Worm (Caenorhabditis elegans) whole organism, young adult: Measurements from ENCODE around the gene best-18.
A peak's percentile ranks its signal among the peaks of the same experiment; 100 is the strongest.

Source experiments
- B0035.1 ChIP-seq: sonication (generic microtip); optimal IDR thresholded peaks from 2 replicates; lab custom pipeline; 2016; ENCODE audit warnings: missing genetic modification characterization, mild to moderate bottlenecking, missing compliant biosample characterization, missing genotype, missing genetic modification reagents
- C06A6.2 ChIP-seq: fragments of 200-800 bp; sonication (Bioruptor generic); conservative IDR thresholded peaks from 2 replicates; pipeline ENCODE4 v1.3.6; 2022; ENCODE audit warnings: missing genetic modification characterization, missing compliant biosample characterization
- D2030.7 ChIP-seq: fragments of 200-800 bp; sonication (Bioruptor generic); IDR thresholded peaks from 2 replicates; pipeline ENCODE4 v1.3.6; 2022; ENCODE audit warnings: missing genetic modification reagents, missing genetic modification characterization, missing compliant biosample characterization
- F23B12.7 ChIP-seq: sonication (generic microtip); optimal IDR thresholded peaks from 2 replicates; lab custom pipeline; 2017; ENCODE audit warnings: missing genetic modification characterization, mild to moderate bottlenecking, missing compliant biosample characterization, antibody characterized with exemption, moderate library complexity; ENCODE audit not compliant: insufficient read depth
- F33H1.4 ChIP-seq: fragments of 200-800 bp; sonication (Bioruptor generic); IDR thresholded peaks from 2 replicates; pipeline ENCODE4 v1.3.6; 2022; ENCODE audit warnings: missing genetic modification reagents, missing genetic modification characterization, missing compliant biosample characterization
- F39B2.1 ChIP-seq: fragments of 200-800 bp; sonication (Bioruptor generic); IDR thresholded peaks from 2 replicates; pipeline ENCODE4 v1.3.6; 2022; ENCODE audit warnings: missing genetic modification reagents, missing genetic modification characterization, missing compliant biosample characterization
- F55B11.4 ChIP-seq: sonication (generic microtip); optimal IDR thresholded peaks from 2 replicates; lab custom pipeline; 2016; ENCODE audit warnings: missing compliant biosample characterization, missing genetic modification characterization, borderline replicate concordance; ENCODE audit not compliant: insufficient read depth
- F57A8.1 ChIP-seq: fragments of 200-800 bp; sonication (Bioruptor generic); optimal IDR thresholded peaks from 2 replicates; lab custom pipeline; 2018; ENCODE audit warnings: mild to moderate bottlenecking, missing genetic modification characterization, moderate library complexity, missing compliant biosample characterization
- T26A5.8 ChIP-seq: sonication (generic microtip); optimal IDR thresholded peaks from 2 replicates; lab custom pipeline; 2016; ENCODE audit warnings: missing genetic modification characterization, missing compliant biosample characterization
- Y79H2A.3 ChIP-seq: fragments of 200-800 bp; sonication (Bioruptor generic); conservative IDR thresholded peaks from 2 replicates; pipeline ENCODE4 v1.3.6; 2022; ENCODE audit warnings: missing genetic modification reagents, missing genetic modification characterization, missing compliant biosample characterization
- ZK185.1 ChIP-seq: sonication (generic microtip); optimal IDR thresholded peaks from 2 replicates; lab custom pipeline; 2016; ENCODE audit warnings: mild to moderate bottlenecking, missing genetic modification characterization, missing compliant biosample characterization; ENCODE audit not compliant: poor library complexity, severe bottlenecking
- akir-1 ChIP-seq: fragments of 200-800 bp; sonication (Bioruptor generic); optimal IDR thresholded peaks from 2 replicates; lab custom pipeline; 2018; ENCODE audit warnings: mild to moderate bottlenecking, missing genetic modification characterization, moderate library complexity, missing compliant biosample characterization
- ama-1 ChIP-seq, 3 experiments: fragments of 150-350 bp in 1 of 3; sonication (generic microtip) in 2 of 3; optimal IDR thresholded peaks; 2 replicates each; lab custom pipeline; 2014 to 2018; ENCODE audit warnings: missing biosample characterization in 2 of 3, missing genetic modification characterization in 2 of 3, missing genetic modification reagents in 2 of 3
- aptf-3 ChIP-seq: fragments of 200-800 bp; sonication (Bioruptor generic); IDR thresholded peaks from 2 replicates; pipeline ENCODE4 v1.3.6; 2022; ENCODE audit warnings: missing genetic modification characterization, missing compliant biosample characterization
- atf-7 ChIP-seq: sonication (generic microtip); optimal IDR thresholded peaks from 2 replicates; lab custom pipeline; 2017; ENCODE audit warnings: mild to moderate bottlenecking, missing genetic modification characterization, missing compliant biosample characterization
- athp-1 ChIP-seq: sonication (generic microtip); optimal IDR thresholded peaks from 2 replicates; lab custom pipeline; 2017; ENCODE audit warnings: mild to moderate bottlenecking, missing genetic modification characterization, missing compliant biosample characterization
- attf-5 ChIP-seq: fragments of 200-800 bp; sonication (Bioruptor generic); optimal IDR thresholded peaks from 2 replicates; lab custom pipeline; 2018; ENCODE audit warnings: mild to moderate bottlenecking, missing genetic modification characterization, missing compliant biosample characterization
- attf-6 ChIP-seq: fragments of 200-800 bp; sonication (Bioruptor generic); IDR thresholded peaks from 2 replicates; pipeline ENCODE4 v1.3.6; 2022; ENCODE audit warnings: missing genetic modification reagents, missing genetic modification characterization, missing compliant biosample characterization
- cebp-2 ChIP-seq: fragments of 200-800 bp; sonication (Bioruptor generic); IDR thresholded peaks from 2 replicates; pipeline ENCODE4 v1.3.6; 2022; ENCODE audit warnings: missing genetic modification characterization, missing compliant biosample characterization
- ceh-79 ChIP-seq: sonication (generic microtip); optimal IDR thresholded peaks from 2 replicates; lab custom pipeline; 2017; ENCODE audit warnings: mild to moderate bottlenecking, missing genetic modification characterization, missing compliant biosample characterization
- dpff-1 ChIP-seq: sonication (generic microtip); optimal IDR thresholded peaks from 2 replicates; lab custom pipeline; 2017; ENCODE audit warnings: mild to moderate bottlenecking, missing genetic modification characterization, missing compliant biosample characterization
- egl-18 ChIP-seq: fragments of 200-800 bp; sonication (Bioruptor generic); IDR thresholded peaks from 2 replicates; pipeline ENCODE4 v1.3.6; 2022; ENCODE audit warnings: missing genetic modification reagents, missing genetic modification characterization, missing compliant biosample characterization
- ekl-4 ChIP-seq: fragments of 200-800 bp; sonication (Bioruptor generic); IDR thresholded peaks from 2 replicates; pipeline ENCODE4 v1.3.6; 2022; ENCODE audit warnings: missing genetic modification reagents, missing genetic modification characterization, missing compliant biosample characterization
- gei-17 ChIP-seq: fragments of 200-800 bp; sonication (Bioruptor generic); optimal IDR thresholded peaks from 2 replicates; lab custom pipeline; 2018; ENCODE audit warnings: mild to moderate bottlenecking, missing genetic modification characterization, missing compliant biosample characterization
- hlh-12 ChIP-seq: sonication (generic microtip); optimal IDR thresholded peaks from 2 replicates; lab custom pipeline; 2016; ENCODE audit warnings: missing genetic modification characterization, missing compliant biosample characterization
- hmg-20 ChIP-seq: fragments of 200-800 bp; sonication (Bioruptor generic); IDR thresholded peaks from 2 replicates; pipeline ENCODE4 v1.3.6; 2022; ENCODE audit warnings: missing genetic modification reagents, missing genetic modification characterization, missing compliant biosample characterization
- hsf-1 ChIP-seq: fragments of 200-800 bp; sonication (Bioruptor generic); IDR thresholded peaks from 2 replicates; pipeline ENCODE4 v1.3.6; 2022; ENCODE audit warnings: missing genetic modification reagents, missing genetic modification characterization, missing compliant biosample characterization
- lin-35 ChIP-seq, 3 experiments: fragments of 150-350 bp in 2 of 3; sonication (generic microtip) in 1 of 3; optimal IDR thresholded peaks; 2 replicates each; lab custom pipeline; 2014 to 2018; ENCODE audit warnings: missing biosample characterization in 3 of 3, missing genetic modification characterization in 3 of 3, missing genetic modification reagents in 3 of 3
- lin-40 ChIP-seq: sonication (generic microtip); optimal IDR thresholded peaks from 2 replicates; lab custom pipeline; 2016; ENCODE audit warnings: missing genetic modification characterization, mild to moderate bottlenecking, missing compliant biosample characterization, missing genotype, missing genetic modification reagents
- lin-54 ChIP-seq: fragments of 200-800 bp; sonication (Bioruptor generic); optimal IDR thresholded peaks from 2 replicates; lab custom pipeline; 2018; ENCODE audit warnings: mild to moderate bottlenecking, missing genetic modification characterization, missing compliant biosample characterization
- mel-28 ChIP-seq: sonication (generic microtip); optimal IDR thresholded peaks from 2 replicates; lab custom pipeline; 2016; ENCODE audit warnings: borderline replicate concordance, mild to moderate bottlenecking, missing genetic modification characterization, missing compliant biosample characterization
- mxl-1 ChIP-seq: sonication (generic microtip); optimal IDR thresholded peaks from 2 replicates; lab custom pipeline; 2016; ENCODE audit warnings: missing genetic modification characterization, missing compliant biosample characterization
- nfyb-1 ChIP-seq: fragments of 200-800 bp; sonication (Bioruptor generic); IDR thresholded peaks from 2 replicates; pipeline ENCODE4 v1.3.6; 2022; ENCODE audit warnings: missing genetic modification reagents, missing genetic modification characterization, missing compliant biosample characterization
- rec-8 ChIP-seq, 2 experiments: sonication (generic microtip); optimal IDR thresholded peaks; 2 replicates each; lab custom pipeline; 2016; ENCODE audit warnings: mild to moderate bottlenecking in 2 of 2, missing genetic modification characterization in 2 of 2, missing genetic modification reagents in 2 of 2, missing genotype in 2 of 2, missing biosample characterization in 1 of 2, missing compliant biosample characterization in 1 of 2, moderate library complexity in 1 of 2
- sdz-38 ChIP-seq: sonication (generic microtip); optimal IDR thresholded peaks from 2 replicates; lab custom pipeline; 2016; ENCODE audit warnings: missing genotype, missing genetic modification characterization, missing compliant biosample characterization
- sea-2 ChIP-seq: fragments of 200-800 bp; sonication (Bioruptor generic); IDR thresholded peaks from 2 replicates; pipeline ENCODE4 v1.3.6; 2022; ENCODE audit warnings: missing genetic modification characterization, missing compliant biosample characterization
- snpc-1.3 ChIP-seq: sonication (generic microtip); optimal IDR thresholded peaks from 2 replicates; lab custom pipeline; 2017; ENCODE audit warnings: missing genetic modification characterization, mild to moderate bottlenecking, missing compliant biosample characterization, antibody characterized with exemption, moderate library complexity, missing genotype, missing genetic modification reagents; ENCODE audit not compliant: insufficient read depth
- tbp1 ChIP-seq: fragments of 200-800 bp; sonication (Bioruptor generic); optimal IDR thresholded peaks from 2 replicates; lab custom pipeline; 2018; ENCODE audit warnings: mild to moderate bottlenecking, missing genetic modification characterization, missing compliant biosample characterization
- tbx-9 ChIP-seq: sonication (generic microtip); optimal IDR thresholded peaks from 2 replicates; lab custom pipeline; 2016; ENCODE audit warnings: borderline replicate concordance, missing genetic modification characterization, inconsistent platforms, missing compliant biosample characterization
- tlf-1 ChIP-seq: fragments of 200-800 bp; sonication (Bioruptor generic); optimal IDR thresholded peaks from 2 replicates; lab custom pipeline; 2018; ENCODE audit warnings: mild to moderate bottlenecking, missing genetic modification characterization, missing compliant biosample characterization
- unc-130 ChIP-seq: sonication (generic microtip); optimal IDR thresholded peaks from 2 replicates; lab custom pipeline; 2016; ENCODE audit warnings: missing genetic modification reagents, missing genetic modification characterization, missing compliant biosample characterization
- unc-62 ChIP-seq: fragments of 150-350 bp; optimal IDR thresholded peaks from 2 replicates; lab custom pipeline; 2014; ENCODE audit warnings: missing biosample characterization, missing genetic modification reagents, missing genetic modification characterization
- xnd-1 ChIP-seq: sonication (generic microtip); optimal IDR thresholded peaks from 2 replicates; lab custom pipeline; 2016; ENCODE audit warnings: missing genotype, missing genetic modification reagents, missing genetic modification characterization, missing compliant biosample characterization
- ztf-18 ChIP-seq: sonication (generic microtip); optimal IDR thresholded peaks from 2 replicates; lab custom pipeline; 2016; ENCODE audit warnings: missing genotype, mild to moderate bottlenecking, missing genetic modification characterization, missing compliant biosample characterization
- ztf-22 ChIP-seq: fragments of 200-800 bp; sonication (Bioruptor generic); optimal IDR thresholded peaks from 2 replicates; lab custom pipeline; 2018; ENCODE audit warnings: mild to moderate bottlenecking, missing genetic modification characterization, moderate library complexity, missing compliant biosample characterization
- ztf-28 ChIP-seq: fragments of 200-800 bp; sonication (Bioruptor generic); IDR thresholded peaks from 2 replicates; pipeline ENCODE4 v1.3.6; 2022; ENCODE audit warnings: missing genetic modification reagents, missing genetic modification characterization, missing compliant biosample characterization

The best-18 gene

ce11 chrIII:10202894-10203871, 9.0 kb upstream of the best-18 start, which contains the start of gene chc-1 (continued):
- TF ChIP-seq rec-8 (tag; optimal IDR thresholded peaks at IDR 0.05; lab: Kevin White, UChicago): no peak
- no peak for TF ChIP-seq atf-7 (tag; lab: Kevin White, UChicago)
- no peak for TF ChIP-seq hmg-20
- TF ChIP-seq aptf-3: 0 out of 2 replicates have a peak, but pooled peaks have one; percentile 39
- no peak for TF ChIP-seq unc-62 (GFP tag; lab: Kevin White, UChicago)
- TF ChIP-seq dpff-1 (tag; lab: Kevin White, UChicago): no peak
- TF ChIP-seq xnd-1 (tag; lab: Kevin White, UChicago): peak; percentile 47
- peak; percentile 33 for TF ChIP-seq attf-5 (GFP tag; lab: Kevin White, UChicago)
- TF ChIP-seq akir-1 (GFP tag; lab: Kevin White, UChicago): no peak
- no peak for TF ChIP-seq F57A8.1 (GFP tag; lab: Kevin White, UChicago)
- no peak for TF ChIP-seq ztf-22 (GFP tag; lab: Kevin White, UChicago)
- TF ChIP-seq F55B11.4 (tag; lab: Kevin White, UChicago): no peak
- no peak for TF ChIP-seq mxl-1 (tag; lab: Kevin White, UChicago)
- no peak for TF ChIP-seq sdz-38 (tag; lab: Kevin White, UChicago)
- TF ChIP-seq attf-6 (GFP tag; lab: Robert Waterston, UW): no peak
- no peak for TF ChIP-seq mel-28 (tag; lab: Kevin White, UChicago)
- TF ChIP-seq hsf-1 (GFP tag; lab: Robert Waterston, UW): no peak
- TF ChIP-seq tbp1 (GFP tag; lab: Kevin White, UChicago): no peak
- peak; percentile 40; the same call in 1 of the 2 replicates for TF ChIP-seq D2030.7
- TF ChIP-seq ztf-28 (GFP tag; lab: Robert Waterston, UW): no peak
- TF ChIP-seq cebp-2 (GFP tag; lab: Robert Waterston, UW): no peak
- no peak for TF ChIP-seq sea-2 (GFP tag; lab: Robert Waterston, UW)
- TF ChIP-seq ama-1 (optimal IDR thresholded peaks at IDR 0.05; lab: Kevin White, UChicago): no peak
- TF ChIP-seq ama-1 (GFP tag; optimal IDR thresholded peaks at IDR 0.05; lab: Kevin White, UChicago): no peak
- peak; percentile 20 for TF ChIP-seq tlf-1
- no peak for TF ChIP-seq lin-40 (tag; lab: Kevin White, UChicago)
- TF ChIP-seq athp-1: no peak
- no peak for TF ChIP-seq tbx-9
- no peak for TF ChIP-seq F23B12.7
- TF ChIP-seq ZK185.1 (tag; lab: Kevin White, UChicago): no peak
- TF ChIP-seq Y79H2A.3 (GFP tag; lab: Robert Waterston, UW): no peak
- no peak for TF ChIP-seq T26A5.8 (tag; lab: Kevin White, UChicago)
- TF ChIP-seq ztf-18 (tag; lab: Kevin White, UChicago): no peak
- TF ChIP-seq hlh-12 (tag; lab: Kevin White, UChicago): no peak
- TF ChIP-seq ceh-79: no peak
- no peak for TF ChIP-seq C06A6.2 (GFP tag; lab: Robert Waterston, UW)
- TF ChIP-seq gei-17 (GFP tag; lab: Kevin White, UChicago): no peak
- no peak for TF ChIP-seq ekl-4 (GFP tag; lab: Robert Waterston, UW)
- no peak for TF ChIP-seq snpc-1.3
- TF ChIP-seq nfyb-1 (GFP tag; lab: Robert Waterston, UW): no peak
- no peak for TF ChIP-seq F39B2.1 (GFP tag; lab: Robert Waterston, UW)
- no peak for TF ChIP-seq egl-18 (GFP tag; lab: Robert Waterston, UW)
- peak; percentile 77 for TF ChIP-seq F33H1.4 (GFP tag; lab: Robert Waterston, UW)
- no peak for TF ChIP-seq lin-54 (GFP tag; lab: Kevin White, UChicago)
- TF ChIP-seq B0035.1: no peak
- no peak for TF ChIP-seq unc-130
- no peak for TF ChIP-seq lin-35 (GFP tag; optimal IDR thresholded peaks at IDR 0.05; lab: Kevin White, UChicago)
